Worm (Caenorhabditis elegans): Measurements from ENCODE around the gene ZK632.14.

- TF ChIP-seq dao-5 (tag; optimal IDR thresholded peaks at IDR 0.05) (no peak), him-1 (tag; optimal IDR thresholded peaks at IDR 0.05) (no peak)
Observed at ce11 chrIII:9818763-9819162, 5.5 kb downstream of the ZK632.14 start, which contains the start of gene panl-3.
